Worm (Caenorhabditis elegans) whole organism, L1 larva: Measurements from ENCODE around the gene polk-1.

Source experiments
- C34B4.2 ChIP-seq: sonication (generic microtip); optimal IDR thresholded peaks from 2 replicates; lab custom pipeline; 2017; ENCODE audit warnings: mild to moderate bottlenecking, missing genetic modification characterization, missing compliant biosample characterization
- ama-1 ChIP-seq: fragments of 150-350 bp; optimal IDR thresholded peaks from 2 replicates; lab custom pipeline; 2014
- ceh-8 ChIP-seq: fragments of 200-800 bp; sonication (Bioruptor generic); optimal IDR thresholded peaks from 2 replicates; lab custom pipeline; 2018; ENCODE audit warnings: mild to moderate bottlenecking, missing genetic modification characterization, moderate library complexity, missing compliant biosample characterization
- elt-2 ChIP-seq: sonication (generic microtip); optimal IDR thresholded peaks from 2 replicates; lab custom pipeline; 2016; ENCODE audit warnings: missing genetic modification characterization, mild to moderate bottlenecking, inconsistent platforms, missing compliant biosample characterization, missing genetic modification reagents
- irx-1 ChIP-seq: sonication (generic microtip); optimal IDR thresholded peaks from 2 replicates; lab custom pipeline; 2016; ENCODE audit warnings: missing genetic modification characterization, missing compliant biosample characterization
- jun-1 ChIP-seq: fragments of 150-350 bp; optimal IDR thresholded peaks from 2 replicates; lab custom pipeline; 2014; ENCODE audit warnings: missing biosample characterization, missing genetic modification reagents, missing genetic modification characterization
- lir-3 ChIP-seq: sonication (generic microtip); optimal IDR thresholded peaks from 2 replicates; lab custom pipeline; 2016; ENCODE audit warnings: mild to moderate bottlenecking, missing genetic modification characterization, moderate library complexity, missing compliant biosample characterization; ENCODE audit not compliant: poor library complexity
- nhr-76 ChIP-seq: sonication (generic microtip); optimal IDR thresholded peaks from 2 replicates; lab custom pipeline; 2017; ENCODE audit warnings: missing biosample characterization, missing genetic modification characterization
- snpc-4 ChIP-seq: fragments of 150-350 bp; optimal IDR thresholded peaks from 2 replicates; lab custom pipeline; 2014; ENCODE audit warnings: missing biosample characterization, missing genetic modification characterization
- tlp-1 ChIP-seq: fragments of 150-350 bp; optimal IDR thresholded peaks from 2 replicates; lab custom pipeline; 2014; ENCODE audit warnings: missing biosample characterization, missing genetic modification characterization

DNA sequence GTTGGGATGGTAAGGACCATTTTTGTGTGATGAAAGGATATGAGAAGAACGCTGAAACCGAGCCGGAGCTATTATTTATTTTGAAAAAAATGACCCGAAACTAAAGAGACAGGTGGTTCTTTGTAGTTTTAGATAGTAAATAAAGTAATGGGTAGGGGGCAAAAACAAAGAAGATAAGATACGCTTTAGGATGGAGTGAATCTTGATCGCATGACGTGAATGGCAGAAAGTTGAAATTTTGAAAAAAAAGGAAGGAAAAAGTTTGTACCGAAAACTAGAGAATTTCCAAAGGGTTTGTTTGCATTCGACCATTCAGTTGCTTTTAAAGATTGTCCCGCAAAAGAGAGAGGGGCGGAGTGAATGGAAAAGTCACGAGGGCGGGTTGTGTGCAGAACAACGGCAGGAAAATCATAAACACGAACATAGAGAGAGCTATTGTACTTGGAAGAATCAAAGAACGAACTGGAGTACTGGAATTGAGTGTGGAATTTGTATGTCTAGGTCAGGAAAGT lies 25.5 kb upstream of the polk-1 start, which contains the start of gene F22B7.9:
- TF ChIP-seq C34B4.2 (no peak), elt-2 (tag; lab: Kevin White, UChicago) (peak; percentile 54), ceh-8 (GFP tag; lab: Kevin White, UChicago) (no peak), lir-3 (tag; lab: Kevin White, UChicago) (no peak), ama-1 (lab: Kevin White, UChicago) (peak; percentile 83), tlp-1 (tag; lab: Kevin White, UChicago) (no peak), nhr-76 (tag; lab: Kevin White, UChicago) (no peak), snpc-4 (tag; lab: Kevin White, UChicago) (no peak), irx-1 (tag; lab: Kevin White, UChicago) (no peak), jun-1 (no peak)
